Worm (Caenorhabditis elegans) whole organism, dauer: ENCODE results near the gene rbd-1.

Experiments
- unc-62 ChIP-seq: sonication (generic microtip); optimal IDR thresholded peaks from 2 replicates; lab custom pipeline; 2017; ENCODE audit warnings: missing biosample characterization, missing genetic modification reagents, missing genetic modification characterization

The rbd-1 gene

DNA sequence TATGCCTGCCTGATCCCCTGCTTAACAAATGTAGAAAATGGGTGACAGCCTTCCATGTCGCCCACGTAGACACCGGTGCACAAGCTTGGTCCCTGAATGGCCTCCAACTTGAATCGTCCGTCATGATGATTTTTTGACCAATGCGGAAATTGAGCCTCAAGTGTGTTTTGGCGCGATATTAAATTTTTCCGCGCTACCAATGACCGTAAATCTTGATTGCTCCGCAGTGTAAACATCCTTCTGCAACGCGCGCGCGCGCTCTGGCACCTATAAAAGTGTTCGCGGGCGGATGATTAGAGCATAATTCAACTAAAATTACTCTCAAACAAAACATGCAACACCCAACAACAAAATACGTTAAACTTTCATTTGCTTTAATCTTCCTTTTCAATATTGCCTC is 5.1 kb upstream of the rbd-1 start, which contains the start of gene idpp-7:
Gene idpp-7 (plus strand): TSS at position 301 of the 400 bp plus-strand sequence.
- no peak for TF ChIP-seq unc-62 (GFP tag; lab: Kevin White, UChicago)

DNA sequence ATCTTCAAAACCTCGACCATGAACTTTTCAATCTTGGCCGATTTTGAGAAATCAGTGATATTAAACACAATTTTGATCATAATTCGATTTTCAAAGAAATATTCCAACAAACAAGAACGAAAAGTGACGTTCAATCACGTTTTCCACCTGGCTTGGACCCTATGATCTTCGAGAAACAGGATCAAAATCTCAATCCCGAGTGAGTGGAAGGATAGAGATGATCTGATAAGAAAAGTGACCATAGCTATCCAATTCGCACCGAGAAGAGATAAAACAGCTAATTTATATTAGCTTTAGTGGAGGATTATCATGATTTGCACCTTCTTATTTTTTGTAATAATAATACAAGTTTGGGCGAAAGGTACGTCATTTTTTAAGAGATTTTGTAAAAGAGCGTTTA is 3.7 kb upstream of the rbd-1 start, which contains the start of gene T23F6.2:
Gene T23F6.2 (plus strand): TSS at position 251 of the 400 bp plus-strand sequence.
- TF ChIP-seq unc-62 (GFP tag; lab: Kevin White, UChicago) = no peak

DNA sequence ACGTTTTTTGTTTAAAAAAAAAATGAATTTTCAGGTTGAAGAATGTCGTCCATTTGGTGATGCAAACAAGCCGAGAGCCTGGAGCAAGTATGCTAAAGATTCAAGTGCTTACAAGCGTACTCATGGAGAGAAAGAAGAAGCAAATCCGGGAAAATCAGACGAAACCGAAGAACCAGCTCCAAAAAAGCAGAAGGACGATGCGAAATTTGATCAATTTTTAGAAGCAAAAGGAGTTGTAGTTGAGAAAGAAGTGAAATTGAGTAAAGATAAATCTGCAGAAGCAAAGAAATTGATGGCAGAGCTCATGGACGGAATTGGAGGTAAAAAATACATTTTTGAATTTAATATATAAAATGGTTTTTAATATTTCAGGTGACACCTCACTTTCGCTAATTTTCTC is 442 bp downstream of the rbd-1 start:
- no peak for TF ChIP-seq unc-62 (GFP tag; lab: Kevin White, UChicago)

DNA sequence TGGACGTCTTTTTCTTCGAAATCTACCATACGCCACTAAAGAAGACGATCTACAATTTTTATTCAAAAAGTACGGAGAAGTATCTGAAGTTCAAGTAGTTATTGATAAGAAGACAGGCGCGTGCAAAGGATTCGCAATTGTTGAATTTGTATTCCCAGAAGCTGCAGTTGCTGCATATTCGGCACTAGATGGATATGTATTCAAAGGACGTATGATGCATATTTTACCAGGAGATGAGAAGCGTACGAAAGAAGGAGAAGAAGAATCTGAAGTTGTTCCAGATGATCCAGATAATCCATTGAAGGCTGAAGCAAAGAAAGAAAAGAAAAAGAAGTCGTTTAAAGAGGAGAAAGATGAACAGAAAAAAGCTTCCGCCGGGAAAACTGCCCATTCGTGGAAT is 1.1 kb downstream of the rbd-1 start:
- TF ChIP-seq unc-62 (GFP tag; lab: Kevin White, UChicago) = no peak

DNA sequence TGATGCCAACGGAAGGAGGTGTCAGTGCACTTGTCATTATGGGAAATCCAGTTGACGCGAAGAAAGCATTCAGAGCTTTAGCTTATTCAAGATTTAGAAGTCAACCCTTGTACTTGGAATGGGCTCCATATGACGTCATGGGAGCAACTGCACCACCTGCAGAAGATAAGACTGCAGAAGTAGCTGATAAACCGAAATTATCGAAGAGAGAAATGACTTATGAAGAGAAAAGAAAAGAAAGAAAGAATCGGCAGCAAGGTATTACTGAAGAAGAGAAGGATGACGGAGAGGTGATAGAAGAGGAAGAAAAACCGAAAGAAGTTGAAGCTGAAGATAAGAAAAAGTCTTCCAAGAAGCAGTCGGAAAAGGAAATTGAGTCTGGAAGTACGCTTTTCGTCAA is 3.4 kb downstream of the rbd-1 start:
- no peak for TF ChIP-seq unc-62 (GFP tag; lab: Kevin White, UChicago)

DNA sequence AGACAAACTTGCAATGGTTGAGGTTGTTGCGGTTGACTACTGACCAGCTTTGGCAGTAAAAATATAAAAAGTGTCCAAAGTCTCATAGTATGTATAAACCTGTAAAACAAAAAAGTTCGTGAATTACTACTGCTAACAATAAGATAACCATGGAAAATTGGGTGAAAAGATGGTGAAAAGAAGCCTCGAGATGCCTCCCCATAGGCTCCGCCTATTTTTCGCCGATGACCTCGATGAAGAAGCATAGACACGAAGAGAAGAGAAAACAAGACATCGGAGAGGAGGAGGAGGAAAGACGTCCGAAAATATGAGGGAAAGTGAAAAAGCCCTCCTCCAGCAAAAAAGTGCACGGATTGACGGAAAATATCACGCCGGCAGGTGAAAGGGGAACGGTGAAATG is 16.7 kb downstream of the rbd-1 start, which contains the start of gene T23F6.5:
Gene T23F6.5 (minus strand): TSS at position 101 of the 400 bp plus-strand sequence.
- TF ChIP-seq unc-62 (GFP tag; lab: Kevin White, UChicago) = no peak

DNA sequence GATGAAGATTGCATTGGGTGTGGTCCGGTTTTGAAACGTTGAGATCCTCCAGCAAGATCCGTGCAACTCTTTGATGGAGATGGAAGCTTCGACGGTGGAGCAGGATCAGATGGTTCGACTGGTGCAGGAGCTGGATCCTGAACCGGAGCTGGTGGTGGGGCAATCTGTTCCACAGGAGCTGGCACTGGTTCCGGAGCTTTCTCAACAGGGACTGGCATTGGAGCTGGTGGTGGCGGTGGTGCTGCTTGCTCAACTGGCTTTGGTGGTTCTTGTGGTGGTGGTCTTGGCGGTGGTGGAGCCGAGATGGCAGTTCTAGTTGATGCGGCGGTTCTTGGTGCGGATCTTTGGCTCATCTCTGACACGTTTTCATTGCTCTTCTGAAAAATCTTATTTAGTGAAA is 18.9 kb downstream of the rbd-1 start:
- TF ChIP-seq unc-62 (GFP tag; lab: Kevin White, UChicago) = no peak

DNA sequence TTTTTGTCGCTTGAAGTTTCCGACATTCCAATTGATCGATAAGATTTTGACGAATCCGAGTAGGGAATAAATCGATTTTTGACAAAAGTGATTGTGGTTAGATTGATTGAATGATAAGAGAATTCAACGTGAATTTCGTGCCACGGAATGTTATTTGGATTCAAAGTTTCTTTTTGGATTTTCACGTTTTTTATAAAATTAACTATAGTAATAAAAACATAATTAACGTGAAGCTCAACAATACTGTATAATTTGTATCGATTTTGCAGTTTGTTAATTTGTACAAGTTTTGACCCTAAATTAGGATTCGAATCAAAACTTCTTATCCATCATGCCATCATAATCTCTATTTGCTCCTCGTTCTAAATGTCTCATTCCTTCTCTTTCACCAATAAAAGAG is 19.9 kb downstream of the rbd-1 start, which contains the start of gene C36H8.1:
Gene C36H8.1 (minus strand): TSS at position 101 of the 400 bp plus-strand sequence.
- TF ChIP-seq unc-62 (GFP tag; lab: Kevin White, UChicago) = no peak

DNA sequence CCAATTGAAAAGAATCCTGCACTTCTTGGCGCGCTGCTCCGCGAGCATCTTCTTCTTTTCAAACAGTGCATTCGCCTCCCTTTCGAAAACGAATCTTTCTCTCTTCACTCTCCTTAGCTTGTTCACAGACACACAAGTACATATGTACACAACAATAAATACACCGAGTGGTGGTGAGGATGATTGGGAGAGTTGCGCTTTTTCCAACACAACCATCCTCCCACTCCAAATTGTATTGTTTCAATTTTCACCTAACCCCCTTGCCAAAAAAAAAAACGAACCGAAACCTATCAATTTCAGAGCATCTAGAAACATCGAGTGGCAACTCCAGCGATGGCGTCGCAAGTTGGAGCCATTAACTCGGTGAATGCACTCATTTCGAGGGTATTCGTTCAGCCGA is 21.5 kb downstream of the rbd-1 start, which contains the start of gene inx-6:
Gene inx-6 (plus strand): TSS at position 301 of the 400 bp plus-strand sequence.
- TF ChIP-seq unc-62 (GFP tag; lab: Kevin White, UChicago) = no peak

DNA sequence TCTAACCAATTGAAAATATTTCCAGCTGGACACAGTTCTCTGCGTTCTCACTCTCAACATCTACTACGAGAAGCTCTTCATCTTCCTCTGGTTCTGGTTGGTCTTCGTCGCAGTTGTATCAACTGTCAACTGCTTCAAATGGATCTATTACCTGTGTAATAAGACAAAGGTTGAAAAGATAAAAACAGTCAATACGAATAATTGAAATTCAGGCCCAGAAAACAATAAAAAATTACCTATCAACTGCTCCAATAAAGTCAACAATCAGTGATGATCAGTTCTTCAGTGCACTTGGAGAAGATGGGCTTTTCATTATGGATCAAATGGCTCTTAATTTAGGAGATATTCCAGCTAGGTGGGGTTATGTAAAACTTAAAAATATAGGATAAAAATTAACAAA is 24.0 kb downstream of the rbd-1 start:
- TF ChIP-seq unc-62 (GFP tag; lab: Kevin White, UChicago) = no peak

DNA sequence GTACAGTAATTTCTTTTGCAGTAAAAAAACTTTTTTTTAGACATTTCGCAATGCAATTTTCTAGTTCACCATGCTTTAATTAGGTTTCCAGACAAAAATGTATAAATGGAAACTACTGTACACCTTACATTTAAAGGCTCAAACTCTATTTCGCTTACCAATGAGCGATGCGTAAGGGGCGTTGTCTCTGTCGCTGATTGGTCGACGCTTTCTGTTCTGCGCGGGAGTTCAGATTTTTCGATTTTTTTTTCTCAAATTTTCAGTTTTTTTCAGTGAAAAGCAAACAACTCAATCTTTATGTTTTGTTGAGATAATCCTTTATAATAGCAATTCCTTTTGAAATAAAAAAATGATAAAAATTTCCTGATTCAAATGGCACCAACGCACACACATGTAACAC is 29.4 kb downstream of the rbd-1 start:
- TF ChIP-seq unc-62 (GFP tag; lab: Kevin White, UChicago) = no peak

DNA sequence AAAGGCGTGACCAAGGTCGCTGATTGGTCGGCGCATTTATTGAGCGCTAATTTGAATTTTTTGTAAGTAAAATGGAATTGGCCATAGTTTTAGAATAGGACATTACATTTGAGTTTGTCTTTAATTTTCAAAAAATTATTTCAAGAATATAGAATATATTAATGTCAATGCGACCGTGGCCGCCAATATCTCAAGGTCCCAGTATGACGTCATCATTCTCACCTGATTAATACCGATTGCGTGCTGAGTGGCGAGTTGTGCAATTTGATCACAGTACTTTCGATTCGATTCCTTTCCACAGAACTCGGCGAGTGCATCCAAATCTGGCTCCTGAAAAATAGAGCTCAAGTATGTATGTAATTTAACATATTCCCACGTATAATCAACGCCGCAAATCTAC is 30.9 kb downstream of the rbd-1 start:
- TF ChIP-seq unc-62 (GFP tag; lab: Kevin White, UChicago) = no peak

DNA sequence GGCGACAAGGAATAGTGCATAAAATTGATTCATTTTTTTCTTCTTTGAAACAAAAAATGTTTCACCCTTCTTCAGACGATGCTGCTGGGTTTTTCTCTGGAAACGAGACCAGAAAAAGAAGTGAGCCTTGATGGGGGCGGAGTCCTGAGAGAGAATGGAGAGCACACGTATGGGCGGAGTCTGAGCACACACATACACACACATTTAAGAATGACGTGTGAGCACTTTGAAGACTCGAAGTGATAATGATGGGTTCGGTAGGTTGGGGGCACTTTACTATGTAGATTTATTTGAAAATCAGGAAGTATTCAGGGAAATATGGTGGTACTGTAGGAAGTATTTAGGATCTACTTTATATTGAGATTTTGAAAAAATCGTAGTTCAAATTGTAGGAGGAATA is 32.7 kb downstream of the rbd-1 start, which contains the start of gene flp-9:
Gene flp-9 (minus strand): TSS at position 101 of the 400 bp plus-strand sequence.
- TF ChIP-seq unc-62 (GFP tag; lab: Kevin White, UChicago) = no peak

DNA sequence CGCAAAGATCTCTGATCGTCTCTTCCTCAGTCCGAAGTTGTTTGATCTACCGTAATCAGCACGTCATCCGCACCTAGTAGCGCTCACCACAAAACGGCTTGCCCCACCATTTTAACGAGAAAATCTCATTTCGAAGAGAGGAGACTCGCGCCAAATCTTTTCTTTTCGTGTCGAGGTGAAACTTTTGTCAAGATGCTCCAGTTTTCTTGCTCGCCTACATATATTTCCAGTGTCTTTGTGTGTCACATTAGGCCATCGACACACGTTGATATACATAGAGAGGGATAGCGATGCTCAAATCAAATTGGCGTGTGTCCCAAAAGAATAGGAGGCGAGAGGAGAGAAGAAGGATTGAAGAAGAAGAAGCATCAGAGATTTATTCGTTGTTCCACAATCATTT is 38.0 kb downstream of the rbd-1 start:
- TF ChIP-seq unc-62 (GFP tag; lab: Kevin White, UChicago) = no peak

DNA sequence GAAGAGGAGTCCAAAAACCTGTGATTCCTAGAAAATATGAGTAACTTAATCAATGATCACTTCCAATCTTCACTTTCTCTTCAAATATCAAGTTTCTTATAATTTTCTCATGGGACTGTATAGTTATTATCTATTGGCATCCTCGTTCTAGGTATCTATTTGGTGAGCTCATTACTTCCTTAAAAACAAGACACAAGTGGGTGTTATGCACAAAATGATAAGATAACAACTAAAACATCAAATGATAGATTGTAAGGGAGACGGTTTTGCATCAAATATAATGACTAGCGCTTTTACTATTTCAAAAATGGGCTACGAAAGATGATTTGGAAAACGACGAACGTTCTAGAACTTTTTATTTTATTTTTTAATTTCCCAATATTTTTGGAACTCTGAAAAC is 40.3 kb downstream of the rbd-1 start, which contains the start of gene ZK897.10:
Gene ZK897.10 (plus strand): TSS at position 285 of the 400 bp plus-strand sequence.
- no peak for TF ChIP-seq unc-62 (GFP tag; lab: Kevin White, UChicago)

DNA sequence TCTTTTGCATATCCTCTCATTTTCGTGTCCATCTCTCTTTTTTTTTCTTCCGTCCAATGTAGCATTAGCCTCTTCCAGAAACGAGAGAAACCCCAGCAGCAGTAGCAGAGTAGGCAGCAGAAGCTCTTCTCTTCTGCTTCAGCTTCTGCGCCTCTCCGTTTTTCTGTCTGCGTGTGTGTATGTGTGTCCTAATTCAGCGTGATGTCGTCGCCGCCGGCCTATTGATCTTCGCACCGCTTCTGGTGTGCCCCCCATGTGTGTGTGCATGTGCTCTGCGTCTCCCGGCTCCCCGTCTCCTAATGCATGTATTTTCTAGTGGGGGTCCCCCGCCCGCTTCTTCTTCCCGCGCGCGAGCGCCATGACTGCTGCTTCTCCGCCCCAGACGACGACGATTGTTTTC is 46.6 kb downstream of the rbd-1 start:
- TF ChIP-seq unc-62 (GFP tag; lab: Kevin White, UChicago) = no peak

DNA sequence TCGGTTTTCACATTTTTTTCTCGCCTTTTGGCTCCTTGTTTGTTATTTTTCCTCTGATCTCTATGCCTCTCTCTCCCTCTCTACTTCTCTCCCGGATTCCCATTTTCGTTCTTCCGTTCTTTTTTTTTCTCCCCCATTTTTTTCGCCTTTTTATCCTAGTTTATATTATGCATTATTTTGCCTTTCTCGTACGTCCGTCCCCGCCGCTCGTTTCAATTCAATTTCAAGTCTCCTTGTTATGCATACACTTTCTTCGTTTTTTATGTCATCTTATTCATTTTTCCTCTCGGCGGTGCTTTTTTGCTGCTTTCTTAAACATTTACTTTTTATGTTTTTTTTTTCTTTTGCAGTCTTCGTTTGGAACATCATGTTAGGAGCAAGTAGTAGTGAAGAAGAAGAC is 48.7 kb downstream of the rbd-1 start, which contains the start of gene unc-31:
Gene unc-31 (plus strand): TSS at position 349 of the 400 bp plus-strand sequence.
- TF ChIP-seq unc-62 (GFP tag; lab: Kevin White, UChicago) = no peak
